Fruit fly (Drosophila melanogaster): ENCODE data around the gene aay.

The aay gene

dm6 chr3L:9432810-9433587, 9.9 kb downstream of the aay start (continued):
- TF ChIP-seq E2f1 (GFP tag; IDR thresholded peaks at IDR 0.05) (no peak), Doc2 (GFP tag; IDR thresholded peaks at IDR 0.05) (no peak), B-H1 (GFP tag; IDR thresholded peaks at IDR 0.05) (no peak), CG9932 (GFP tag; IDR thresholded peaks at IDR 0.05) (0 out of 2 replicates have a peak, but pooled peaks have one; percentile 7), CG10147 (GFP tag; optimal IDR thresholded peaks at IDR 0.05) (no peak), CG7556 (GFP tag; optimal IDR thresholded peaks at IDR 0.05) (no peak), CG12219 (GFP tag; optimal IDR thresholded peaks at IDR 0.05) (no peak), Ets65A (GFP tag) (no peak), CG33213 (GFP tag; optimal IDR thresholded peaks at IDR 0.05) (no peak), slp2 (GFP tag; optimal IDR thresholded peaks at IDR 0.05) (no peak), CG34422 (GFP tag; IDR thresholded peaks at IDR 0.05) (no peak), CG13424 (tag; optimal IDR thresholded peaks at IDR 0.05) (no peak), CG14441 (GFP tag; IDR thresholded peaks at IDR 0.05) (no peak), chn (GFP tag; optimal IDR thresholded peaks at IDR 0.05) (no peak), Trl (optimal IDR thresholded peaks at IDR 0.05) (no peak), Trl (GFP tag; optimal IDR thresholded peaks at IDR 0.05) (no peak), tup (GFP tag; optimal IDR thresholded peaks at IDR 0.05) (no peak), CG9437 (GFP tag; optimal IDR thresholded peaks at IDR 0.05) (no peak), chif (GFP tag; optimal IDR thresholded peaks at IDR 0.05) (no peak), CG17361 (GFP tag; IDR thresholded peaks at IDR 0.05) (no peak), CG7928 (GFP tag; optimal IDR thresholded peaks at IDR 0.05) (no peak), pnt (GFP tag; optimal IDR thresholded peaks at IDR 0.05) (no peak), sens (GFP tag) (no peak), sc (optimal IDR thresholded peaks at IDR 0.05) (no peak), sc (GFP tag; optimal IDR thresholded peaks at IDR 0.05) (no peak), CG31388 (GFP tag; optimal IDR thresholded peaks at IDR 0.05) (no peak), da (GFP tag; optimal IDR thresholded peaks at IDR 0.05) (no peak), bigmax (GFP tag; optimal IDR thresholded peaks at IDR 0.05) (no peak), Dad (GFP tag; optimal IDR thresholded peaks at IDR 0.05) (no peak), ac (GFP tag; optimal IDR thresholded peaks at IDR 0.05) (no peak), ssp (GFP tag; IDR thresholded peaks at IDR 0.05) (no peak), dysf (GFP tag; IDR thresholded peaks at IDR 0.05) (no peak), Stat92E (GFP tag; optimal IDR thresholded peaks at IDR 0.05) (no peak), CG8359 (GFP tag; optimal IDR thresholded peaks at IDR 0.05; ENCODE audit: borderline replicate concordance) (no peak), Hsf (GFP tag; optimal IDR thresholded peaks at IDR 0.05) (no peak), CG7839 (tag; optimal IDR thresholded peaks at IDR 0.05) (no peak), CG3065 (GFP tag; optimal IDR thresholded peaks at IDR 0.05) (no peak), kah (GFP tag; optimal IDR thresholded peaks at IDR 0.05) (peak; percentile 64), Dek (tag; optimal IDR thresholded peaks at IDR 0.05) (no peak), dan (GFP tag; IDR thresholded peaks at IDR 0.05) (no peak), Med (GFP tag) (peak; percentile 71), CG12769 (tag; optimal IDR thresholded peaks at IDR 0.05) (peak; percentile 98), Hr78 (GFP tag; optimal IDR thresholded peaks at IDR 0.05) (no peak), wek (GFP tag; optimal IDR thresholded peaks at IDR 0.05) (no peak), CG34224 (GFP tag; IDR thresholded peaks at IDR 0.05; ENCODE audit: partially characterized antibody) (no peak), CG18764 (GFP tag; optimal IDR thresholded peaks at IDR 0.05) (no peak), yki (optimal IDR thresholded peaks at IDR 0.05) (no peak), HLH54F (GFP tag; optimal IDR thresholded peaks at IDR 0.05) (no peak), z (GFP tag; IDR thresholded peaks at IDR 0.05) (no peak), CG3847 (GFP tag; IDR thresholded peaks at IDR 0.05) (no peak), ATbp (GFP tag; optimal IDR thresholded peaks at IDR 0.05) (no peak), ken (GFP tag; IDR thresholded peaks at IDR 0.05) (no peak)

Measured in whole organism, embryonic.